Fruit fly (Drosophila melanogaster): Measurements from ENCODE around the gene CG45413.

DNA sequence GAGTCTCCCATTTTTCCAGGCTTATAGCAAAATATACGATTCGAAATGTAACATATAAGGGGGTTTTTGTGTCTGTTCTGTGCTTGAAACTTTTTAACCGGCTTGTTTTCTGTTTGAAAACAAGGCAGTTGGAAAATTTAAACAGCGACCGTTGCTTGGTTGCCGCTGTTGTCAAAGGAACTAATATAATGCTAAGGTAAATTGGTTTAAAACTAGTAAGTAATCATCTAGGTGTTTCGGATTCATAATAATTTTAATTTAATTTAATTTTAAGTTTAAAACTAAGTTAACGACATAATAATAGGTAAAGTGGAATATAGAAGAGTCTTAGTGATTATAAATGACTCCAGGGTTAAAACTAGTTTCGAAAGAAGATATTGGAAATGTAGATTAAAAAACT is 36.0 kb upstream of the CG45413 start, which contains the start of gene CG10064:
- TF ChIP-seq C15 (GFP tag; IDR thresholded peaks at IDR 0.05) = no peak
- no peak for TF ChIP-seq CG16813 (GFP tag; IDR thresholded peaks at IDR 0.05; ENCODE audit: partially characterized antibody)

Data from whole organism, embryonic.